Fruit fly (Drosophila melanogaster) Kc167 (cell line): ENCODE results near the gene ab.

Source experiments
- Myc ChIP-seq: fragments of >200 bp; optimal IDR thresholded peaks from 2 replicates; lab custom pipeline; 2017; ENCODE audit warnings: missing external identifiers
- Sin3A ChIP-seq: fragments of >200 bp; optimal IDR thresholded peaks from 2 replicates; lab custom pipeline; 2018; ENCODE audit warnings: missing external identifiers
- h ChIP-seq: fragments of >200 bp; optimal IDR thresholded peaks from 3 replicates; lab custom pipeline; 2018; ENCODE audit warnings: missing external identifiers
- insv ChIP-seq: fragments of >200 bp; optimal IDR thresholded peaks from 3 replicates; lab custom pipeline; 2018; ENCODE audit warnings: missing external identifiers
- psq ChIP-seq: fragments of >200 bp; optimal IDR thresholded peaks from 2 replicates; lab custom pipeline; 2017; ENCODE audit warnings: missing external identifiers
- ttk ChIP-seq: sonication (Bioruptor generic); optimal IDR thresholded peaks from 2 replicates; lab custom pipeline; 2017; ENCODE audit warnings: missing external identifiers

- TF ChIP-seq psq (lab: Kevin White, UChicago), result no peak
- no peak for TF ChIP-seq h
- no peak for TF ChIP-seq Myc
- TF ChIP-seq Sin3A (lab: Kevin White, UChicago), result no peak
- no peak for TF ChIP-seq insv (lab: Kevin White, UChicago)
- no peak for TF ChIP-seq ttk (lab: Kevin White, UChicago)
Observed at dm6 chr2L:11227258-11227657, 16.8 kb downstream of the ab start.
